Fruit fly (Drosophila melanogaster): ENCODE data around the gene CG9467.

DNA sequence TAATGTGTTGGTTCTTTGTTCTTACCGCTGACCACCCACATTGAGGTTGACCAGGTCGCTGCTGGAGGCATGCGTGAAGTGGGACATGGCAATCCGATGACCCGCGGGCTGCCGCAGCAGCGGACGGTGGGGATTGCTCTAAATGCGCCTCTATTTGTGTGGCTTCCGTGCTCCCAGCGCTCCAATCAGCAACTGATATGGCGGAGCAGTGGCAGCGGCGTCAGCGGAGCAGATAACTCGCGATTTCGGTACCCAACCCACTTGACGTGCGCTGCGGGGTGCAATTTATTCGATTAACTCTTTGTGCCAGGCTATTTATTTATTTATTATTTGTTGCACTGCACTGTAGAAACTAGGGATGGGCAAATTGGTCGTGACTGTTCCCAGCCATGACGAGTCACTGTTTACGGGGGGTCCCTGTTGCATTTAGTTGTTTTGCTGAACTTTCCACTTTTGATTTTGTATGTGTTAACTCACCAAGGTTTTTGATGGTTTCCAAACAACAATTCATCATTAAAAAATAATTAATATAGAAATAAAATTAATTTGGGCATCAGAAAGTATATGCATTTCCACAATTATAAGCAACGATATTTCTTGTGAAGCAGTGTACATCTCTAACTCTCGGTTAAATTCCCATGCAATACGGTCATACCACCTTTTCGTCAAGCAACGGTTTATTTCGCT, at the start of gene CG9467, which contains the start of gene CG8526:
- TF ChIP-seq Dll (optimal IDR thresholded peaks at IDR 0.05) (no peak), pan (optimal IDR thresholded peaks at IDR 0.05) (no peak), EcR (GFP tag; optimal IDR thresholded peaks at IDR 0.05) (no peak), usp (GFP tag; optimal IDR thresholded peaks at IDR 0.05) (no peak), psq (optimal IDR thresholded peaks at IDR 0.05) (no peak)

Data from whole organism.